Worm (Caenorhabditis elegans): ENCODE data around the gene fah-1.

ce11 chrX:6468499-6468898, 19.8 kb upstream of the fah-1 start, which contains the start of gene C15B12.9:
- no peak for TF ChIP-seq ref-1 (GFP tag; conservative IDR thresholded peaks at IDR 0.05)
- no peak for TF ChIP-seq klf-2 (GFP tag; conservative IDR thresholded peaks at IDR 0.05)
- TF ChIP-seq flt-1 (GFP tag; IDR thresholded peaks at IDR 0.05): no peak
- no peak for TF ChIP-seq ztf-23 (GFP tag; IDR thresholded peaks at IDR 0.05)
- TF ChIP-seq cog-1 (tag; optimal IDR thresholded peaks at IDR 0.05): no peak
- TF ChIP-seq tab-1 (GFP tag; IDR thresholded peaks at IDR 0.05): no peak
- TF ChIP-seq T22C8.4 (GFP tag; IDR thresholded peaks at IDR 0.05): no peak
- TF ChIP-seq med-1 (GFP tag; optimal IDR thresholded peaks at IDR 0.05; ENCODE audit: insufficient read depth): no peak
- TF ChIP-seq ztf-29 (GFP tag; IDR thresholded peaks at IDR 0.05): no peak
